Fruit fly (Drosophila melanogaster): ENCODE results near the gene CG31710.

The CG31710 gene

DNA sequence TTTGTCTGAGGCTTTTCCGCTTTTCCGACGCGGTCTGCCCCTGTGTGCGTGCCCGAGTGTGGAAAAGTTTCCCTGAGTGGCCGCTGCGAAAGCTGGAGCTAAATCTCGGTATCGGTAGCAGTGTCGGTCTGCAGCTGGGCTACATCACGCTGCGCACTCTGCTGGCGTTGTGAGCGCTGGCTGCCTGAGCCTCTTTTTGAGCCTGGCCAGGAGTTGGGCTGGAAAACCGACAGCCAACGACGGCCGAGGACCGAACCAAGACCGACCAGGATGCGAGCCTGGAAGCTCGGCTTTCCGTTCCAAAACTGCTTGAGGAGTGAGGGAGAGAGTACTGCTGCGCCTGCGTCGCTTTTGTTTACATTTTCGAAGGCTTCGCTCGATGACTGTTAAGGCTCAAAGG lies 38.1 kb upstream of the CG31710 start:
- TF ChIP-seq CG5204 (GFP tag; optimal IDR thresholded peaks at IDR 0.05): no peak
- no peak for TF ChIP-seq Mnt (GFP tag; optimal IDR thresholded peaks at IDR 0.05)
- no peak for TF ChIP-seq Clk (GFP tag; optimal IDR thresholded peaks at IDR 0.05)
- TF ChIP-seq tj (GFP tag; optimal IDR thresholded peaks at IDR 0.05): no peak
- no peak for TF ChIP-seq toe (GFP tag; optimal IDR thresholded peaks at IDR 0.05)
- TF ChIP-seq CG1620 (GFP tag; optimal IDR thresholded peaks at IDR 0.05): no peak
- no peak for TF ChIP-seq kay (GFP tag; ENCODE audit: borderline replicate concordance)
- TF ChIP-seq ovo (GFP tag; optimal IDR thresholded peaks at IDR 0.05): no peak
- no peak for TF ChIP-seq pad (GFP tag; optimal IDR thresholded peaks at IDR 0.05)
- TF ChIP-seq CG12768 (GFP tag; optimal IDR thresholded peaks at IDR 0.05): no peak
- no peak for TF ChIP-seq CG33017 (tag; optimal IDR thresholded peaks at IDR 0.05)
- TF ChIP-seq CG7045 (GFP tag; optimal IDR thresholded peaks at IDR 0.05): no peak
- TF ChIP-seq Crg-1 (GFP tag; optimal IDR thresholded peaks at IDR 0.05): no peak
- TF ChIP-seq Hr96 (GFP tag; optimal IDR thresholded peaks at IDR 0.05): no peak
- TF ChIP-seq bab1 (GFP tag; optimal IDR thresholded peaks at IDR 0.05): no peak

DNA sequence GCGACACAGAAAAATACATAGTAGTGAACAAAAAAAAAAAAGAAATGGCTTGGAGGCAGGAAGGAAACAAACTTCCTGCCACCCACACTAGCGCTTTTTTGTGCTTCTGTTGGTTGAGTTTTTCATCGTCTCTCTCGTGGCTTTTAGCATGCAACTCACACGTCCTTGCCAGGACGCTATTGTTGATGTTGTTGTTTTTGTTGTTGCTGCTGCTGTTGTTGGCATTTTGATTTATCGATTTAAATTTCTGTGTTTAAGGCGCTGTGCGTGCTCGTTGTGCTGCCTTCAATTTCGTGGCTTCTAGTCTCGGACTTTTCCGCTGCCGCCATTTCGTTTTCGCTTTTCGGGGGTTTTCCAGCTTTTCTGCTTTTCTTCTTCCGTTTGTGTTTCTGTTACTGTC lies 33.9 kb upstream of the CG31710 start:
- TF ChIP-seq CG1620 (GFP tag; optimal IDR thresholded peaks at IDR 0.05) (no peak), toe (GFP tag; optimal IDR thresholded peaks at IDR 0.05) (no peak), tj (GFP tag; optimal IDR thresholded peaks at IDR 0.05) (no peak), Clk (GFP tag; optimal IDR thresholded peaks at IDR 0.05) (no peak), CG14711 (tag; optimal IDR thresholded peaks at IDR 0.05) (no peak), pad (GFP tag; optimal IDR thresholded peaks at IDR 0.05) (no peak), kay (GFP tag; ENCODE audit: borderline replicate concordance) (no peak), CG33017 (tag; optimal IDR thresholded peaks at IDR 0.05) (no peak), CG7101 (tag; optimal IDR thresholded peaks at IDR 0.05) (no peak), bab1 (GFP tag; optimal IDR thresholded peaks at IDR 0.05) (no peak), CG7045 (GFP tag; optimal IDR thresholded peaks at IDR 0.05) (no peak), CG11617 (GFP tag; optimal IDR thresholded peaks at IDR 0.05) (no peak), CG5204 (GFP tag; optimal IDR thresholded peaks at IDR 0.05) (no peak), Crg-1 (GFP tag; optimal IDR thresholded peaks at IDR 0.05) (no peak), Mnt (GFP tag; optimal IDR thresholded peaks at IDR 0.05) (no peak), ovo (GFP tag; optimal IDR thresholded peaks at IDR 0.05) (no peak), cnc (optimal IDR thresholded peaks at IDR 0.05) (no peak), cic (GFP tag; optimal IDR thresholded peaks at IDR 0.05) (no peak)

DNA sequence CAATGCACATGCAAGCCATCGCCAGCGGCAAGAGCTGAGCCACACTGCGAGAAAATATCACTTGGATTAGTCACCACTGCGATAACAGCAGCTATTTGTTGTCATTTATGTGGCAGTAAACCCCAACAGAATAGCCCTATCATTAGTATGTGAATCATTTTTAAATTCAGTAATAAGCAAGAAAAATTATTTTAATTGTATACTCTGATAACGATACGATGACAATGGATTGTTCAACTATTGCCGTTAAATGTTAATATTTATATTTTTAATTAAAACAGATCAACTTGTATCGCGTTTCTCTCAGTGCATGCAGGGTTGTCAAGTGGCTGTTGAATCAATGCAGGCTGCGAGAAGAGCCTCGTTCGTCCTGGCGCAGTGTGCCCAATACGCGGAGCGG lies 32.0 kb upstream of the CG31710 start:
- peak; percentile 18 for TF ChIP-seq CG7101 (tag; optimal IDR thresholded peaks at IDR 0.05)
- TF ChIP-seq Mnt (GFP tag; optimal IDR thresholded peaks at IDR 0.05): no peak
- TF ChIP-seq CG33017 (tag; optimal IDR thresholded peaks at IDR 0.05): peak; percentile 15
- peak; percentile 34 for TF ChIP-seq CG7045 (GFP tag; optimal IDR thresholded peaks at IDR 0.05)
- no peak for TF ChIP-seq tj (GFP tag; optimal IDR thresholded peaks at IDR 0.05)
- no peak for TF ChIP-seq kay (GFP tag; ENCODE audit: borderline replicate concordance)
- TF ChIP-seq cnc (optimal IDR thresholded peaks at IDR 0.05): no peak
- TF ChIP-seq CG14711 (tag; optimal IDR thresholded peaks at IDR 0.05): no peak
- peak; percentile 16 for TF ChIP-seq toe (GFP tag; optimal IDR thresholded peaks at IDR 0.05)
- peak; percentile 21 for TF ChIP-seq CG5204 (GFP tag; optimal IDR thresholded peaks at IDR 0.05)

DNA sequence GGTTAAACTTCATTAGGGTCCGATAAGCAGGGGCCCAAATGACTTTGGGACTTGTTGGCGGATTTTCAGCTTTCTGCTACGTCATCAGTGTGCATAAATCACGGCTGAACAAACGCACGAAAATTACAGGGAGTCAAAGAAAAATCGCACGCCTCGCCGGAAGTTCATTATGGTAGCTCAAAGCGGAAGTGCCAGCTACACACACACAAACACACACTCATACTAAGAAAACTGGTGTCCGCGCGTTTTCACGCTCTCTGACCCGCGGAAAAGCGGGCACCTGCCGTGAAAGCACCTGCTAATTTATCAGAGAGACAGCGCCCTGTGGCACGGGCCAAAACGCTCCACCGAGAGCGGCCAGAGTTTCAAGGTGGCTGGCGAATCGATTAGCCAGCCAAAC lies 31.6 kb upstream of the CG31710 start:
- no peak for TF ChIP-seq cnc (optimal IDR thresholded peaks at IDR 0.05)
- peak; percentile 52 for TF ChIP-seq kay (GFP tag; ENCODE audit: borderline replicate concordance)

DNA sequence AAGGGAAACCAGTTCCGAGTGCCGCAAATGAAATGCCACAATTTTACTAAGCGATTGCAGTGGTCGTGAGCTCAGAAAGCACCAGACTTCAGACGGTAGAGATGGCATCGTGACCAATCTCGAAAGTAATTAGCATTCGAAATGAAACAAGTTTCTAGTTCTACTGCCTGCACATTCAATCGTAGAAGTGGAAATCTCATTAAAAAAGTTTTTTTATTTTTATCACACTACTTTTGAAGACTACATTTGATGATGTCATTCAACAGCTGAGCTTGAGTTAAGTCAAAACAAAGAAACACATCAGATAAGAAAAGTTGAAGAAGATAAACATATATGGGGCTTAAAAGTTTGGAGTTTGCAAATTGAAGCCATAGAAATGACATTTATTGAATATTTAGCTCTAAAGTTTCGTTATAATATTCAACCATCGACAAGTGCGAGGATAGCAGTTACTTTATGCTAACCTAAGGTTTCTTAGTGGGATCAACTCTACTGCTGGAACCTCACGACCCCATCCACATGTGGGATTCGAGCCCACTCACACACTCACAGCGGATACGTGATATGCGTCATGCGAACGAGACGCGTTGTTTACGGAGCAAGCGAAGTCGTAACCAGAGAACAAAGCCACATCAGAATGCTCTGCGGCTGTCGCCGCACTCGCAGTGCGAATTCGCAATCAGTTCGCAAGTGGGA lies 30.4 kb upstream of the CG31710 start, which contains the start of gene CG13117:
CG13117 (plus strand) TSS at position 646 of the 696 bp plus-strand sequence.
- TF ChIP-seq kay (GFP tag; ENCODE audit: borderline replicate concordance): peak; percentile 85
- no peak for TF ChIP-seq cic (GFP tag; optimal IDR thresholded peaks at IDR 0.05)
- TF ChIP-seq Hr96 (GFP tag; optimal IDR thresholded peaks at IDR 0.05): no peak
- TF ChIP-seq CG7045 (GFP tag; optimal IDR thresholded peaks at IDR 0.05): no peak
- TF ChIP-seq bab1 (GFP tag; optimal IDR thresholded peaks at IDR 0.05): no peak
- no peak for TF ChIP-seq CG11617 (GFP tag; optimal IDR thresholded peaks at IDR 0.05)
- TF ChIP-seq CG7101 (tag; optimal IDR thresholded peaks at IDR 0.05): no peak
- no peak for TF ChIP-seq CG5204 (GFP tag; optimal IDR thresholded peaks at IDR 0.05)

DNA sequence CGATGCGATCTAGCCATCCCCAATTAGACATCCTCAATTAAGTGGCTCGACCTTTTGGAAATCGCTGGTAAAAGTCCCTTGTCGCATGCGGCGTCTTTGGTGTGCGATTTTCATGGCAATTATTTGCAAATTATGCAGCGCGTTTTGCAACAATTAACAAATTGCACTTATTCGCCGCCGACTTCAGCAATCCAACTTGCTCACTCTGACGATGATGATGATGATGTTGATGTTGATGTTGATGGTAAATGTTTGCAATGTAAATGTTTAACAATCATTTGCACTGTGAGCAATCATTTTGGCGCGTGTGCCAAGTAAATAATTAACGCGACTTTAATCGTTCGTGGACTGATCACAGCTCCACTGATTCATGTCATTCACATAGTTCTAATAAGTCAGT lies 28.4 kb upstream of the CG31710 start:
- no peak for TF ChIP-seq CG7101 (tag; optimal IDR thresholded peaks at IDR 0.05)

DNA sequence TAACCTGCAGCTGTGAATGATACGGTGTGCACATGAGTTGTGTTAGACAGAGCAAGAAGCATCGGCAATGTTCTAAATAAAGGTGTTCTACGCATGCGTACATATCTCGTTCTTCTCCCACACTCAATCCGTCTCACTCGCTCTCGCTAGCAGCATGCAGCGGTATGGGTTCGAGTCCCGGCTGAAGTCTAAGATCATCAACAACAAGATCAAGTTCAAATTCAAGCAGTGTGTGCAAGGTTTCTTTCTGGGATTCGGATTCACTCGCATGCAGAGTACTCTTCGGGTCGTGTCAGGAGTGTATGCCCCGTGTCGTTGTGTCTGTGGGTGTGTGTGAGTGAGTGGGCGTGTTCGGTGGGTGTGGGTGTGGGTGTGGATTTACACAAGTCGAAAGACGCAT lies 25.5 kb upstream of the CG31710 start:
- TF ChIP-seq cic (GFP tag; optimal IDR thresholded peaks at IDR 0.05) (no peak), Clk (GFP tag; optimal IDR thresholded peaks at IDR 0.05) (no peak), Hr96 (GFP tag; optimal IDR thresholded peaks at IDR 0.05) (no peak), bab1 (GFP tag; optimal IDR thresholded peaks at IDR 0.05) (no peak), tj (GFP tag; optimal IDR thresholded peaks at IDR 0.05) (no peak), CG12768 (GFP tag; optimal IDR thresholded peaks at IDR 0.05) (no peak), CG7045 (GFP tag; optimal IDR thresholded peaks at IDR 0.05) (no peak), CG7101 (tag; optimal IDR thresholded peaks at IDR 0.05) (no peak), kay (GFP tag; ENCODE audit: borderline replicate concordance) (no peak)

All from whole organism, adult.